Worm (Caenorhabditis elegans) whole organism, mixed stage, embryonic: ENCODE data around the gene fbxa-35.

Experiments used
- M03D4.4 ChIP-seq: sonication (generic microtip); optimal IDR thresholded peaks from 2 replicates; lab custom pipeline; 2017; ENCODE audit warnings: mild to moderate bottlenecking, missing genetic modification characterization, missing compliant biosample characterization
- bed-3 ChIP-seq: fragments of 200-800 bp; sonication (Bioruptor generic); optimal IDR thresholded peaks from 3 replicates; lab custom pipeline; 2018; ENCODE audit warnings: mild to moderate bottlenecking, missing genetic modification characterization, moderate library complexity, missing compliant biosample characterization
- blmp-1 ChIP-seq: fragments of 150-350 bp; optimal IDR thresholded peaks from 2 replicates; lab custom pipeline; 2014; ENCODE audit warnings: missing biosample characterization, missing genetic modification characterization
- ceh-43 ChIP-seq: fragments of 200-800 bp; sonication (Bioruptor generic); optimal IDR thresholded peaks from 2 replicates; lab custom pipeline; 2018; ENCODE audit warnings: mild to moderate bottlenecking, missing genetic modification characterization, moderate library complexity, missing compliant biosample characterization
- ceh-83 ChIP-seq: fragments of 200-800 bp; sonication (Bioruptor generic); optimal IDR thresholded peaks from 2 replicates; lab custom pipeline; 2018; ENCODE audit warnings: mild to moderate bottlenecking, missing genetic modification characterization, missing compliant biosample characterization
- ces-1 ChIP-seq: fragments of 150-350 bp; optimal IDR thresholded peaks from 2 replicates; lab custom pipeline; 2014; ENCODE audit warnings: missing biosample characterization, missing genetic modification reagents, missing genetic modification characterization
- cnd-1 ChIP-seq: fragments of 200-800 bp; sonication (Bioruptor generic); optimal IDR thresholded peaks from 2 replicates; lab custom pipeline; 2018; ENCODE audit warnings: mild to moderate bottlenecking, missing genetic modification characterization, missing compliant biosample characterization
- drap-1 ChIP-seq: fragments of 200-800 bp; sonication (Bioruptor generic); optimal IDR thresholded peaks from 3 replicates; lab custom pipeline; 2018; ENCODE audit warnings: mild to moderate bottlenecking, missing genetic modification characterization, missing compliant biosample characterization
- elt-1 ChIP-seq: sonication (generic microtip); optimal IDR thresholded peaks from 2 replicates; lab custom pipeline; 2017; ENCODE audit warnings: missing genetic modification characterization, mild to moderate bottlenecking, missing compliant biosample characterization, antibody characterized with exemption, moderate library complexity, borderline replicate concordance; ENCODE audit not compliant: insufficient read depth
- elt-3 ChIP-seq: fragments of 150-350 bp; optimal IDR thresholded peaks from 2 replicates; lab custom pipeline; 2014; ENCODE audit warnings: missing biosample characterization, missing genetic modification characterization
- flh-1 ChIP-seq: fragments of 200-800 bp; sonication (Bioruptor generic); optimal IDR thresholded peaks from 2 replicates; lab custom pipeline; 2018; ENCODE audit warnings: mild to moderate bottlenecking, missing genetic modification characterization, moderate library complexity, missing compliant biosample characterization
- lin-13 ChIP-seq: fragments of 150-350 bp; optimal IDR thresholded peaks from 2 replicates; lab custom pipeline; 2014; ENCODE audit warnings: missing biosample characterization, missing genetic modification characterization
- lin-32 ChIP-seq: fragments of 200-800 bp; sonication (Bioruptor generic); optimal IDR thresholded peaks from 2 replicates; lab custom pipeline; 2018; ENCODE audit warnings: mild to moderate bottlenecking, missing genetic modification characterization, missing compliant biosample characterization
- lsy-2 ChIP-seq: fragments of 150-350 bp; optimal IDR thresholded peaks from 2 replicates; lab custom pipeline; 2014; ENCODE audit warnings: missing biosample characterization, missing genetic modification characterization
- mab-5 ChIP-seq: fragments of 150-350 bp; optimal IDR thresholded peaks from 2 replicates; lab custom pipeline; 2014; ENCODE audit warnings: missing biosample characterization, missing genetic modification characterization
- mep-1 ChIP-seq: fragments of 150-350 bp; optimal IDR thresholded peaks from 2 replicates; lab custom pipeline; 2017; ENCODE audit warnings: missing biosample characterization, missing genetic modification reagents, missing genetic modification characterization, inconsistent platforms
- nhr-12 ChIP-seq: fragments of 150-350 bp; optimal IDR thresholded peaks from 2 replicates; lab custom pipeline; 2014; ENCODE audit warnings: missing biosample characterization, missing genetic modification characterization
- nhr-2 ChIP-seq: fragments of 150-350 bp; optimal IDR thresholded peaks from 2 replicates; lab custom pipeline; 2014; ENCODE audit warnings: missing biosample characterization, missing genetic modification characterization
- nhr-237 ChIP-seq: fragments of 150-350 bp; optimal IDR thresholded peaks from 2 replicates; lab custom pipeline; 2014; ENCODE audit warnings: missing biosample characterization, missing genetic modification characterization
- nhr-28 ChIP-seq: fragments of 150-350 bp; optimal IDR thresholded peaks from 2 replicates; lab custom pipeline; 2014; ENCODE audit warnings: missing biosample characterization, missing genetic modification characterization
- nhr-76 ChIP-seq: sonication (generic microtip); optimal IDR thresholded peaks from 2 replicates; lab custom pipeline; 2017; ENCODE audit warnings: missing biosample characterization, missing genetic modification characterization
- pha-4 ChIP-seq: fragments of 150-350 bp; optimal IDR thresholded peaks from 2 replicates; lab custom pipeline; 2018; ENCODE audit warnings: missing biosample characterization, missing genetic modification reagents, missing genetic modification characterization
- sem-2 ChIP-seq: fragments of 200-800 bp; sonication (Bioruptor generic); optimal IDR thresholded peaks from 2 replicates; lab custom pipeline; 2018; ENCODE audit warnings: mild to moderate bottlenecking, missing genetic modification characterization, missing compliant biosample characterization
- snpc-4 ChIP-seq: fragments of 150-350 bp; optimal IDR thresholded peaks from 2 replicates; lab custom pipeline; 2014; ENCODE audit warnings: missing biosample characterization, missing genetic modification characterization
- sptf-1 ChIP-seq: sonication (generic microtip); optimal IDR thresholded peaks from 2 replicates; lab custom pipeline; 2017; ENCODE audit warnings: mild to moderate bottlenecking, missing genetic modification characterization, moderate library complexity, missing compliant biosample characterization
- tbx-8 ChIP-seq: fragments of 200-800 bp; sonication (Bioruptor generic); optimal IDR thresholded peaks from 2 replicates; lab custom pipeline; 2018; ENCODE audit warnings: mild to moderate bottlenecking, missing genetic modification characterization, moderate library complexity, missing compliant biosample characterization
- unc-120 ChIP-seq: sonication (generic microtip); optimal IDR thresholded peaks from 2 replicates; lab custom pipeline; 2017; ENCODE audit warnings: missing genetic modification characterization, missing compliant biosample characterization; ENCODE audit not compliant: poor library complexity, severe bottlenecking
- unc-39 ChIP-seq: fragments of 150-350 bp; optimal IDR thresholded peaks from 2 replicates; lab custom pipeline; 2014; ENCODE audit warnings: missing biosample characterization, missing genetic modification characterization
- unc-62 ChIP-seq: fragments of 150-350 bp; optimal IDR thresholded peaks from 2 replicates; lab custom pipeline; 2014; ENCODE audit warnings: missing biosample characterization, missing genetic modification reagents, missing genetic modification characterization
- ztf-11 ChIP-seq: fragments of 150-350 bp; optimal IDR thresholded peaks from 2 replicates; lab custom pipeline; 2014; ENCODE audit warnings: missing biosample characterization, missing genetic modification characterization

The fbxa-35 gene

DNA sequence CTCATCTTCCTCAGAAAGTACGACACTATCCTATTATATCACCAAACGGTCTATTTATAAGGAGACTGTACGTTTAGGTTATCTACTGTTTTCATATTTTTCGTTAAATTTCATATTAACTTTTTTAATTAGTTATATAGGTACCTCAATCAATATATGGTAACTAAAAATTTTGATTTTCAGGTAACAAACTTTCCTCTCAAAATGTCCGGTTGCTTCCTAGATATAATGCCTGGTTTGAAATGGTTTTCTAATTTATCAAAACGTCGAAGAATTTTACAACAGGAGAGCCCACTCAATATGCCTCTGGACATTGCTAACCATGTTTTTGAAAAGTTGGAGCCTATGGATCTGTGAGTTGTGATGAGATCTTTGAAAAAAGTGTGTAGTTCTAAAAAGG is 2.1 kb downstream of the fbxa-35 start, which contains the start of gene fbxa-28:
Gene fbxa-28, plus strand, starts transcription at position 301 of the 400 bp plus-strand sequence.
- TF ChIP-seq ztf-11, result no peak
- no peak for TF ChIP-seq elt-3 (tag; lab: Kevin White, UChicago)
- TF ChIP-seq cnd-1 (tag; lab: Kevin White, UChicago), result no peak
- TF ChIP-seq sem-2 (GFP tag; lab: Kevin White, UChicago), result no peak
- no peak for TF ChIP-seq mab-5
- TF ChIP-seq lsy-2 (tag; lab: Kevin White, UChicago), result no peak
- no peak for TF ChIP-seq elt-1 (tag; lab: Kevin White, UChicago)
- no peak for TF ChIP-seq bed-3
- no peak for TF ChIP-seq nhr-2 (tag; lab: Kevin White, UChicago)
- no peak for TF ChIP-seq flh-1 (GFP tag; lab: Kevin White, UChicago)
- no peak for TF ChIP-seq ceh-83 (GFP tag; lab: Kevin White, UChicago)
- TF ChIP-seq lin-32 (GFP tag; lab: Kevin White, UChicago), result no peak
- no peak for TF ChIP-seq unc-120 (tag; lab: Kevin White, UChicago)
- no peak for TF ChIP-seq M03D4.4 (tag; lab: Kevin White, UChicago)
- TF ChIP-seq nhr-12 (tag; lab: Kevin White, UChicago), result no peak

ce11 chrIII:1303414-1303813 is 7.9 kb downstream of the fbxa-35 start, which contains the start of gene fbxa-75:
TSS of gene fbxa-75 (plus strand) at chrIII:1303714.
- TF ChIP-seq pha-4 (tag; lab: Kevin White, UChicago), result no peak
- TF ChIP-seq tbx-8, result no peak
- TF ChIP-seq nhr-237, result no peak
- no peak for TF ChIP-seq mep-1 (tag; lab: Kevin White, UChicago)
- TF ChIP-seq sem-2 (GFP tag; lab: Kevin White, UChicago), result no peak
- TF ChIP-seq lin-13 (tag; lab: Kevin White, UChicago), result no peak
- no peak for TF ChIP-seq unc-39
- TF ChIP-seq ceh-43 (GFP tag; lab: Kevin White, UChicago), result no peak
- no peak for TF ChIP-seq flh-1 (GFP tag; lab: Kevin White, UChicago)
- no peak for TF ChIP-seq unc-120 (tag; lab: Kevin White, UChicago)
- no peak for TF ChIP-seq elt-3 (tag; lab: Kevin White, UChicago)
- TF ChIP-seq lsy-2 (tag; lab: Kevin White, UChicago), result no peak
- no peak for TF ChIP-seq lin-32 (GFP tag; lab: Kevin White, UChicago)
- TF ChIP-seq mab-5, result no peak
- TF ChIP-seq sptf-1, result no peak
- no peak for TF ChIP-seq ces-1 (GFP tag; lab: Kevin White, UChicago)

DNA sequence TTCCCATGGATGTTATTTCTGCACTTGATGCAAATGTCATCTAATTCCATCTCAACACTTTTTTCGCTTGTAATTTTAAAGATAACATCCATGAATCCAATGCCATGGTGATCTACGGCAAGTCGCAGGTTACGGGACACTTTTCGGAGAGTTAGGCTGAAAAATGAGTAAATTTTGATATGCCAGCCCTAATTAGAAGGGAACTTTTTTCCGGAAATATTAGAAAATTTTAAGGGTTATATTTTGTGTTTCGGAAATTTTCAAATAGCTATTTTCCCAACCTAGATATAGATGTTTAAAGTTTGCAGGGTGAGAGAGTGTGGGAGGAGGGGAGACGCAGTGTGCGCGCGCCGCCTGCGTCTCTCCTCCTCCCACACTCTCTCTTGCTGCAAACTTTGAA is 11.9 kb downstream of the fbxa-35 start:
- TF ChIP-seq unc-62 (GFP tag; lab: Kevin White, UChicago), result no peak
- no peak for TF ChIP-seq sptf-1

ce11 chrIII:1308209-1308608 is 12.7 kb downstream of the fbxa-35 start, which contains the start of gene fbxa-79:
TSS of gene fbxa-79 (minus strand) at chrIII:1308294.
- TF ChIP-seq nhr-237, result no peak
- TF ChIP-seq ces-1 (GFP tag; lab: Kevin White, UChicago), result no peak
- no peak for TF ChIP-seq elt-1 (tag; lab: Kevin White, UChicago)
- TF ChIP-seq bed-3, result no peak
- no peak for TF ChIP-seq unc-120 (tag; lab: Kevin White, UChicago)
- TF ChIP-seq ceh-43 (GFP tag; lab: Kevin White, UChicago), result no peak
- no peak for TF ChIP-seq lsy-2 (tag; lab: Kevin White, UChicago)
- TF ChIP-seq snpc-4 (tag; lab: Kevin White, UChicago), result no peak
- TF ChIP-seq drap-1 (GFP tag; lab: Kevin White, UChicago), result no peak
- TF ChIP-seq lin-32 (GFP tag; lab: Kevin White, UChicago), result no peak
- TF ChIP-seq tbx-8, result no peak

- TF ChIP-seq tbx-8 (no peak), lin-32 (GFP tag; lab: Kevin White, UChicago) (no peak), bed-3 (no peak), mep-1 (tag; lab: Kevin White, UChicago) (no peak), unc-120 (tag; lab: Kevin White, UChicago) (no peak), cnd-1 (tag; lab: Kevin White, UChicago) (no peak), M03D4.4 (tag; lab: Kevin White, UChicago) (no peak), ztf-11 (no peak), nhr-2 (tag; lab: Kevin White, UChicago) (no peak), snpc-4 (tag; lab: Kevin White, UChicago) (no peak), nhr-76 (tag; lab: Kevin White, UChicago) (no peak), elt-3 (tag; lab: Kevin White, UChicago) (no peak), nhr-28 (tag; lab: Kevin White, UChicago) (no peak), blmp-1 (tag; lab: Kevin White, UChicago) (no peak), lin-13 (tag; lab: Kevin White, UChicago) (no peak), pha-4 (tag; lab: Kevin White, UChicago) (no peak)
Measured at ce11 chrIII:1308887-1309286, 13.4 kb downstream of the fbxa-35 start, which contains the start of gene Y82E9BL.12. TSS of gene Y82E9BL.12 (plus strand) at chrIII:1309187.
